Worm (Caenorhabditis elegans): ENCODE measurements around the gene clh-2.

clh-2 gene

DNA sequence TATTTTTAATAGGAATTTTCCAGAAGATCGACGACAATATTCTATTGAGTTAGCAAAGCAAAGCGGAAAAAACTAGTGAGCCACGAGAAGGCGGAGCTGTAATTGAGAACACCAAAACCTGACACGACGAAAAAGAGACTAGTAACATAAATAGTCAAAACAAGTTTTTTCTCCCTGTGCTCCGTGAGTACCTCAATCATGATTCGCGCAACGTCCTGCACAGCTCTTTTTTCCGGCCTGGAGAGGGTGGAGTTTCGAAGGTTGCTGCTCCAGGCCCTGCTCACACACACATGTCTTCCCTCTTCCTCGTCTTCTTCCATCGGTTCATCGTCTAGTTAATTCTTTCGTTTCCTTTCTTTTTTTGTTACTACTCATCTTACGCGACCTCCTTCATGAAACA is at the start of gene clh-2:
Gene clh-2, plus strand, starts transcription at position 301 of the 400 bp plus-strand sequence.
- TF ChIP-seq cnd-1 (tag; optimal IDR thresholded peaks at IDR 0.05) (no peak), nhr-28 (tag; optimal IDR thresholded peaks at IDR 0.05) (no peak), ham-2 (GFP tag; optimal IDR thresholded peaks at IDR 0.05) (no peak), ztf-11 (tag; optimal IDR thresholded peaks at IDR 0.05) (no peak), mep-1 (tag; optimal IDR thresholded peaks at IDR 0.05) (no peak), unc-39 (tag; optimal IDR thresholded peaks at IDR 0.05) (no peak), nhr-76 (tag; optimal IDR thresholded peaks at IDR 0.05) (no peak)

DNA sequence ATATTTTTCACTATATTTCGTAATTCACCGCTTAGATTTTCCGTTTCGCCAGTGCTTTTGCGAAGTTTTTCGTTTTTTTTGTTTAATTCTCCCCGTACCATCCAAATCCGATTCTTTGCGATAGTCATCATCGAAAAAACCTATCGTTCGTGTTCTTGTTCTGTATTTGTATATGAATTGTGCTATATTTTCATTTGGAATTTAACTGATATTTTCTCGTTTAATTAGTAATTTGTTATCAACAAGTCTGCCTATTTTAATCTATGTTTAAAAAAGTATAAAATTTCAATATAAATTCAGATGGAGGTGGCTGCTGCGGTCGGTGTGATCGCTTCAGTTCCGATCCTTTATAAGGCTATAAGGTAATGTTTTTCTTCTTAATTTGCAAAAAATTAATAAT is 49.1 kb upstream of the clh-2 start, which contains the start of gene samp-1:
Gene samp-1, plus strand, starts transcription at position 301 of the 400 bp plus-strand sequence.
- no peak for TF ChIP-seq ceh-43 (GFP tag; optimal IDR thresholded peaks at IDR 0.05)
- TF ChIP-seq nhr-28 (tag; optimal IDR thresholded peaks at IDR 0.05), result no peak
- no peak for TF ChIP-seq sem-2 (GFP tag; optimal IDR thresholded peaks at IDR 0.05)
- no peak for TF ChIP-seq zip-8 (tag; optimal IDR thresholded peaks at IDR 0.05)
- no peak for TF ChIP-seq mep-1 (tag; optimal IDR thresholded peaks at IDR 0.05)
- no peak for TF ChIP-seq lin-32 (GFP tag; optimal IDR thresholded peaks at IDR 0.05)
- no peak for TF ChIP-seq blmp-1 (tag; optimal IDR thresholded peaks at IDR 0.05)
- TF ChIP-seq flh-1 (GFP tag; optimal IDR thresholded peaks at IDR 0.05), result no peak
- no peak for TF ChIP-seq nhr-237 (tag; optimal IDR thresholded peaks at IDR 0.05)
- no peak for TF ChIP-seq cnd-1 (tag; optimal IDR thresholded peaks at IDR 0.05)
- no peak for TF ChIP-seq lsy-2 (tag; optimal IDR thresholded peaks at IDR 0.05)
- no peak for TF ChIP-seq drap-1 (GFP tag; optimal IDR thresholded peaks at IDR 0.05)
- no peak for TF ChIP-seq ces-1 (GFP tag; optimal IDR thresholded peaks at IDR 0.05)
- TF ChIP-seq nhr-2 (tag; optimal IDR thresholded peaks at IDR 0.05), result no peak
- TF ChIP-seq tbx-8 (GFP tag; optimal IDR thresholded peaks at IDR 0.05), result no peak
- no peak for TF ChIP-seq unc-120 (tag; optimal IDR thresholded peaks at IDR 0.05; ENCODE audit: poor library complexity, severe bottlenecking)
- no peak for TF ChIP-seq nhr-12 (tag; optimal IDR thresholded peaks at IDR 0.05)

DNA sequence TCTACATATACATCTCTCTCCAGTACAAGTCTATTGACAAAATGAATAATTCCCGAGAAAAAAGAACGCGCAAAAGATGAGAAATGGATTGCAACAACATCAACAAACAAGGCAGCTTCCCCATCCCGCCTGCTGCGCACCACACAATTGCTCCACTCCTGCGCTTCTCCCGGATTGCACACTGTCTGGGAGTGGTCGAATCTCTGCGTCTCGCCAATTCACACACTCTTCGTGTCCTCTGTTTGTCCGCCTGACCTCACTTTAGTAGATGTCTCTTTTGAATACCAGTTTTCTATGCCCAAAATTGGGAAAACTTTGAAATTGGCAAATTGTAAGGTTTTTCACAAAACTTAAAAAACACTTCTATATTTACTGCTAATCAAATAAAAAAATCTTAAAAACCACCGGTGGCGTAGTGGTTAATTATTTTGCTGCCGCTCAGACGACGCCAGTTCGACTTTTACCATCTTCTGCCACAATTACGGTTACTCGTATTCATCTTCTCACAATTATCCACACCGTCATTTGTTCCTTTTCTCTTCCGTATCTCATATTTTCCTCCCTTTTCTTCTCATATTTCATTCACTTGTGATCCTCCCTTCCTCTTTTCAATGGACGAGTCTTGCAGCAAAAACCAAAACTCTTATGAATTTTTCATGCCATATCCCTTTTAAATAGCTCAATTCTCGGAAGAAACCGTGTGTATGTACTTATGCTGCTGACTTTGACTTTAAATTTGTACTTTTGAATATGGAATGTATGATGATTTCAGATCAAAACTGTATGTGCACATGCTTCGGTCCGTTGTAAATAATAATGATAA is 45.9 kb upstream of the clh-2 start, which contains the start of gene rsf-1:
Gene rsf-1, plus strand, starts transcription at position 773 of the 823 bp plus-strand sequence.
- no peak for TF ChIP-seq mep-1 (tag; optimal IDR thresholded peaks at IDR 0.05)
- TF ChIP-seq nhr-2 (tag; optimal IDR thresholded peaks at IDR 0.05), result no peak
- no peak for TF ChIP-seq snpc-4 (tag; optimal IDR thresholded peaks at IDR 0.05)
- TF ChIP-seq lin-32 (GFP tag; optimal IDR thresholded peaks at IDR 0.05), result no peak
- no peak for TF ChIP-seq nhr-12 (tag; optimal IDR thresholded peaks at IDR 0.05)
- peak; percentile 48 for TF ChIP-seq ces-1 (GFP tag; optimal IDR thresholded peaks at IDR 0.05)
- no peak for TF ChIP-seq unc-120 (tag; optimal IDR thresholded peaks at IDR 0.05; ENCODE audit: poor library complexity, severe bottlenecking)
- peak; percentile 52 for TF ChIP-seq mls-2 (tag; optimal IDR thresholded peaks at IDR 0.05)
- TF ChIP-seq sptf-1 (tag; optimal IDR thresholded peaks at IDR 0.05), result peak; percentile 18
- no peak for TF ChIP-seq lin-13 (tag; optimal IDR thresholded peaks at IDR 0.05)
- TF ChIP-seq pha-4 (tag; optimal IDR thresholded peaks at IDR 0.05), result peak; percentile 85
- TF ChIP-seq ztf-11 (tag; optimal IDR thresholded peaks at IDR 0.05), result no peak
- peak; percentile 77 for TF ChIP-seq unc-39 (tag; optimal IDR thresholded peaks at IDR 0.05)
- no peak for TF ChIP-seq unc-62 (GFP tag; optimal IDR thresholded peaks at IDR 0.05)
- TF ChIP-seq nhr-237 (tag; optimal IDR thresholded peaks at IDR 0.05), result no peak
- no peak for TF ChIP-seq nhr-76 (tag; optimal IDR thresholded peaks at IDR 0.05)
- peak; percentile 17 for TF ChIP-seq drap-1 (GFP tag; optimal IDR thresholded peaks at IDR 0.05)

DNA sequence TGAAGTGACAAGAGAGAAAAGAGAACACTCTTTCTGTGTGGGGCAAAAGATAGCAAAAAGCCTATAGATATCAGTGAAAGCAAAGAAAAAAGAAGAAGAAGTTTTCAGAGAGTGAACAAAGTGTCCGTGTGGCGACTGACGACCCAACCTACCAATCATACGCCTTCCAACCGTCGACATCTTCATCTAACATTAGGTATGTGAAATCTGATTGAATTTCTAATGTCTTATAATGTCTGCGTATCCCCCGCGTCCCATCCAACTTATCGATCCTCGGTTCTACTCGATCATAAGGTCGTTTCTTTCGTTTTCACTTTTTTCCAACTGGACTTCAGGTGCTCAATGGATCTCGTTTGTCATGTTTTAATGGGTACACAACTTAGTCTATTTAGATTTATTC is 44.4 kb upstream of the clh-2 start:
- TF ChIP-seq snpc-4 (tag; optimal IDR thresholded peaks at IDR 0.05) (no peak), flh-1 (GFP tag; optimal IDR thresholded peaks at IDR 0.05) (no peak), ham-2 (GFP tag; optimal IDR thresholded peaks at IDR 0.05) (no peak), ceh-83 (GFP tag; optimal IDR thresholded peaks at IDR 0.05) (no peak), lsy-2 (tag; optimal IDR thresholded peaks at IDR 0.05) (no peak), lin-13 (tag; optimal IDR thresholded peaks at IDR 0.05) (no peak), sptf-1 (tag; optimal IDR thresholded peaks at IDR 0.05) (no peak), lin-32 (GFP tag; optimal IDR thresholded peaks at IDR 0.05) (no peak), zip-8 (tag; optimal IDR thresholded peaks at IDR 0.05) (no peak), nhr-12 (tag; optimal IDR thresholded peaks at IDR 0.05) (no peak), mab-5 (tag; optimal IDR thresholded peaks at IDR 0.05) (no peak), bed-3 (GFP tag; optimal IDR thresholded peaks at IDR 0.05) (no peak), M03D4.4 (tag; optimal IDR thresholded peaks at IDR 0.05) (no peak), nhr-28 (tag; optimal IDR thresholded peaks at IDR 0.05) (no peak), elt-3 (tag; optimal IDR thresholded peaks at IDR 0.05) (no peak)

All from whole organism, mixed stage, embryonic.